Worm (Caenorhabditis elegans): Measurements from ENCODE around the gene mel-32.
A peak's percentile ranks its signal among the peaks of the same experiment; 100 is the strongest.

Gene mel-32

DNA sequence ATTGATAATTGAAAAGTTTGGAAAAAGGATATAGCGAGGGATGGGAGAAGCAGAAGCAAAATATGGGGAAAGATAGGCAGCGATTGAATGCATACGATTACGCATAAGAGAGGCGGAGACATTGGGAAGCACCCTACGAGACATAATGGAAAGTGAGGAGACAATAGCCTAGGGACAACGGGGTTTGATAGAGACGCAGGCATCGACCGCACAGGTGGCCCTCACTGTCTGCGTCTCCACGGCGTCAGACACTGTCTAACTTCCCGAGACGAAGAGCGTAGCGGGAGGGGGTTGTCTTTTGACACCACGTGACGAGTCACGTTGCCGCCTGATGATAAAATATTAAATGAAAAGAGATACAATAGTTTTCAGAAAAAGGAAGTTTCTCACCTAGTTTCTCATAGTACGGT, 21.8 kb downstream of the mel-32 start (continued):
- TF ChIP-seq daf-16 (GFP tag; optimal IDR thresholded peaks at IDR 0.05) (peak; percentile 70 to 83), daf-16 (tag; optimal IDR thresholded peaks at IDR 0.05) (peak; percentile 58), duxl-1 (tag; optimal IDR thresholded peaks at IDR 0.05; ENCODE audit: poor library complexity) (peak; percentile 46), lin-1 (GFP tag; IDR thresholded peaks at IDR 0.05) (peak; percentile 95), arid-1 (GFP tag; conservative IDR thresholded peaks at IDR 0.05) (peak; percentile 78; the same call in 1 of the 2 replicates), mdt-29 (GFP tag; IDR thresholded peaks at IDR 0.05) (peak; percentile 86), hmg-1.1 (GFP tag; IDR thresholded peaks at IDR 0.05) (peak; percentile 97), F10B5.3 (tag; optimal IDR thresholded peaks at IDR 0.05) (peak; percentile 34), ces-1 (GFP tag; optimal IDR thresholded peaks at IDR 0.05) (no peak), pha-4 (GFP tag; IDR thresholded peaks at IDR 0.05) (peak; percentile 92), pha-4 (tag; optimal IDR thresholded peaks at IDR 0.05) (no peak), nhr-111 (GFP tag; optimal IDR thresholded peaks at IDR 0.05) (no peak), ceh-44 (GFP tag; IDR thresholded peaks at IDR 0.05) (no peak), dmd-9 (GFP tag; IDR thresholded peaks at IDR 0.05) (peak; percentile 73; the same call in 1 of the 2 replicates), set-16 (GFP tag; IDR thresholded peaks at IDR 0.05) (peak; percentile 88), unc-62 (GFP tag; optimal IDR thresholded peaks at IDR 0.05 in 1 of 2) (peak in 1 of 2 experiments; percentile 99), unc-62 (tag; optimal IDR thresholded peaks at IDR 0.05) (no peak), nhr-6 (tag; optimal IDR thresholded peaks at IDR 0.05) (peak; percentile 49), jun-1 (tag; optimal IDR thresholded peaks at IDR 0.05) (peak; percentile 27), hlh-30 (tag; optimal IDR thresholded peaks at IDR 0.05; ENCODE audit: insufficient read depth) (peak; percentile 97), madf-9 (GFP tag; conservative IDR thresholded peaks at IDR 0.05) (peak; percentile 68), lin-29 (GFP tag; IDR thresholded peaks at IDR 0.05) (no peak), mdl-1 (tag; optimal IDR thresholded peaks at IDR 0.05) (peak; percentile 96 to 99), ama-1 (optimal IDR thresholded peaks at IDR 0.05) (no peak), dve-1 (tag; optimal IDR thresholded peaks at IDR 0.05; ENCODE audit: insufficient read depth) (peak; percentile 88), nhr-28 (tag; optimal IDR thresholded peaks at IDR 0.05) (peak; percentile 86), T20F7.1 (GFP tag; optimal IDR thresholded peaks at IDR 0.05) (peak; percentile 76), zip-11 (GFP tag; IDR thresholded peaks at IDR 0.05) (no peak), mxl-3 (GFP tag; optimal IDR thresholded peaks at IDR 0.05) (peak; percentile 98), F49E8.2 (tag; optimal IDR thresholded peaks at IDR 0.05; ENCODE audit: borderline replicate concordance) (no peak), spr-3 (GFP tag; optimal IDR thresholded peaks at IDR 0.05) (peak; percentile 78), nhr-41 (GFP tag; IDR thresholded peaks at IDR 0.05) (peak; percentile 54; the same call in 1 of the 2 replicates), daf-19 (GFP tag; conservative IDR thresholded peaks at IDR 0.05) (no peak), ceh-82 (tag; optimal IDR thresholded peaks at IDR 0.05) (no peak), skn-1 (tag; optimal IDR thresholded peaks at IDR 0.05) (no peak), tra-1 (GFP tag; IDR thresholded peaks at IDR 0.05) (peak; percentile 94), ceh-32 (tag; optimal IDR thresholded peaks at IDR 0.05; ENCODE audit: poor library complexity) (no peak), aly-2 (tag; optimal IDR thresholded peaks at IDR 0.05) (no peak), aha-1 (tag) (peak; percentile 97), spr-1 (tag; optimal IDR thresholded peaks at IDR 0.05) (peak; percentile 72), lin-13 (GFP tag; optimal IDR thresholded peaks at IDR 0.05) (peak; percentile 10), daf-8 (GFP tag; IDR thresholded peaks at IDR 0.05) (no peak), egl-43 (GFP tag; IDR thresholded peaks at IDR 0.05) (peak; percentile 88), ztf-11 (tag; optimal IDR thresholded peaks at IDR 0.05) (no peak), ctbp-1 (GFP tag; IDR thresholded peaks at IDR 0.05) (peak; percentile 56; the same call in 1 of the 2 replicates), zag-1 (tag; optimal IDR thresholded peaks at IDR 0.05) (no peak), cey-2 (tag; optimal IDR thresholded peaks at IDR 0.05; ENCODE audit: borderline replicate concordance, insufficient read depth) (no peak), Y75B8A.6 (GFP tag; IDR thresholded peaks at IDR 0.05) (0 out of 2 replicates have a peak, but pooled peaks have one; percentile 22), ztf-7 (tag; optimal IDR thresholded peaks at IDR 0.05) (no peak), unc-39 (tag; optimal IDR thresholded peaks at IDR 0.05) (no peak), vab-7 (GFP tag; IDR thresholded peaks at IDR 0.05) (no peak), lin-39 (tag; optimal IDR thresholded peaks at IDR 0.05) (no peak)
